Worm (Caenorhabditis elegans): ENCODE measurements around the gene ced-4.

The ced-4 gene

ce11 chrIII:4873395-4873794 is 21.3 kb downstream of the ced-4 start:
- TF ChIP-seq nhr-77 (tag; optimal IDR thresholded peaks at IDR 0.05), result no peak
- no peak for TF ChIP-seq lin-15B (tag; optimal IDR thresholded peaks at IDR 0.05)
- no peak for TF ChIP-seq skn-1 (tag; optimal IDR thresholded peaks at IDR 0.05)
- TF ChIP-seq lsy-12 (tag; optimal IDR thresholded peaks at IDR 0.05), result no peak

ce11 chrIII:4874671-4875070 is 22.5 kb downstream of the ced-4 start, which contains the start of gene C35D10.12:
TSS of gene C35D10.12 (minus strand) at chrIII:4874771.
- no peak for TF ChIP-seq egl-5 (tag; optimal IDR thresholded peaks at IDR 0.05)
- no peak for TF ChIP-seq skn-1 (tag; optimal IDR thresholded peaks at IDR 0.05)
- TF ChIP-seq nhr-11 (tag; optimal IDR thresholded peaks at IDR 0.05), result no peak
- no peak for TF ChIP-seq ceh-82 (tag; optimal IDR thresholded peaks at IDR 0.05)

- TF ChIP-seq hmg-11 (tag; optimal IDR thresholded peaks at IDR 0.05) (no peak), fkh-10 (GFP tag; optimal IDR thresholded peaks at IDR 0.05) (peak; percentile 39)
Observed at ce11 chrIII:4875663-4876062, 23.5 kb downstream of the ced-4 start.

- TF ChIP-seq skn-1 (tag; optimal IDR thresholded peaks at IDR 0.05) (peak; percentile 27), ztf-11 (tag; optimal IDR thresholded peaks at IDR 0.05) (no peak), nfya-1 (tag; optimal IDR thresholded peaks at IDR 0.05; ENCODE audit: insufficient read depth) (peak; percentile 47), snpc-4 (tag; optimal IDR thresholded peaks at IDR 0.05) (peak; percentile 29), elt-2 (tag; optimal IDR thresholded peaks at IDR 0.05) (peak; percentile 3), lin-39 (tag; optimal IDR thresholded peaks at IDR 0.05) (no peak), unc-62 (GFP tag; optimal IDR thresholded peaks at IDR 0.05) (no peak), lin-15B (tag; optimal IDR thresholded peaks at IDR 0.05) (peak; percentile 61), unc-39 (tag; optimal IDR thresholded peaks at IDR 0.05) (no peak), mml-1 (tag; optimal IDR thresholded peaks at IDR 0.05) (no peak), ZK546.5 (tag; optimal IDR thresholded peaks at IDR 0.05) (no peak), ceh-9 (tag; optimal IDR thresholded peaks at IDR 0.05) (no peak), elt-3 (tag; optimal IDR thresholded peaks at IDR 0.05) (no peak)
Observed at ce11 chrIII:4878281-4878680, 26.2 kb downstream of the ced-4 start, which contains the start of the genes tost-1 and arx-6. TSS of gene tost-1 (minus strand) at chrIII:4878311. TSS of gene arx-6 (plus strand) at chrIII:4878658.

ce11 chrIII:4879445-4879844 is 27.3 kb downstream of the ced-4 start, which contains the start of gene C35D10.1:
TSS of gene C35D10.1 (plus strand) at chrIII:4879745.
- TF ChIP-seq ceh-28 (tag; optimal IDR thresholded peaks at IDR 0.05) (peak; percentile 15), unc-39 (tag; optimal IDR thresholded peaks at IDR 0.05) (no peak)

ce11 chrIII:4881955-4882354 is 29.8 kb downstream of the ced-4 start:
- TF ChIP-seq elt-3 (tag; optimal IDR thresholded peaks at IDR 0.05) (no peak), skn-1 (tag; optimal IDR thresholded peaks at IDR 0.05) (no peak), egl-27 (tag; optimal IDR thresholded peaks at IDR 0.05) (no peak), nhr-237 (tag; optimal IDR thresholded peaks at IDR 0.05) (no peak), mdl-1 (tag; optimal IDR thresholded peaks at IDR 0.05) (no peak), nhr-67 (tag; optimal IDR thresholded peaks at IDR 0.05) (no peak), sea-2 (GFP tag; optimal IDR thresholded peaks at IDR 0.05) (no peak), ceh-82 (tag; optimal IDR thresholded peaks at IDR 0.05) (no peak), ZK546.5 (tag; optimal IDR thresholded peaks at IDR 0.05) (no peak), nfya-1 (tag; optimal IDR thresholded peaks at IDR 0.05; ENCODE audit: insufficient read depth) (no peak), elt-2 (tag; optimal IDR thresholded peaks at IDR 0.05) (peak; percentile 72), nhr-25 (tag; optimal IDR thresholded peaks at IDR 0.05) (no peak), pqm-1 (tag; optimal IDR thresholded peaks at IDR 0.05) (peak; percentile 37), ama-1 (optimal IDR thresholded peaks at IDR 0.05) (no peak)

ce11 chrIII:4883429-4883828 is 31.3 kb downstream of the ced-4 start, which contains the start of gene clec-5:
TSS of gene clec-5 (minus strand) at chrIII:4883606.
- no peak for TF ChIP-seq ceh-82 (tag; optimal IDR thresholded peaks at IDR 0.05)
- TF ChIP-seq hmg-11 (tag; optimal IDR thresholded peaks at IDR 0.05), result no peak
- TF ChIP-seq lsy-12 (tag; optimal IDR thresholded peaks at IDR 0.05), result no peak
- no peak for TF ChIP-seq nhr-23 (tag; optimal IDR thresholded peaks at IDR 0.05)
- TF ChIP-seq elt-2 (tag; optimal IDR thresholded peaks at IDR 0.05), result peak; percentile 68
- no peak for TF ChIP-seq snpc-4 (tag; optimal IDR thresholded peaks at IDR 0.05)
- peak; percentile 48 for TF ChIP-seq pha-4 (tag; optimal IDR thresholded peaks at IDR 0.05)
- TF ChIP-seq fkh-10 (GFP tag; optimal IDR thresholded peaks at IDR 0.05), result no peak
- no peak for TF ChIP-seq nhr-12 (tag; optimal IDR thresholded peaks at IDR 0.05)
- peak; percentile 17 for TF ChIP-seq jun-1 (tag; optimal IDR thresholded peaks at IDR 0.05)
- peak; percentile 54 for TF ChIP-seq pqm-1 (tag; optimal IDR thresholded peaks at IDR 0.05)
- TF ChIP-seq lin-15B (tag; optimal IDR thresholded peaks at IDR 0.05), result no peak
- no peak for TF ChIP-seq nfya-1 (tag; optimal IDR thresholded peaks at IDR 0.05; ENCODE audit: insufficient read depth)

Data from whole organism, L3 larva.